Worm (Caenorhabditis elegans): Measurements from ENCODE around the gene T09A5.4.

T09A5.4 gene

ce11 chrII:7851480-7851879 lies 5.5 kb downstream of the T09A5.4 start:
- no peak for TF ChIP-seq klf-2 (GFP tag; conservative IDR thresholded peaks at IDR 0.05)
- TF ChIP-seq flt-1 (GFP tag; IDR thresholded peaks at IDR 0.05): no peak
- no peak for TF ChIP-seq tab-1 (GFP tag; IDR thresholded peaks at IDR 0.05)
- TF ChIP-seq T22C8.4 (GFP tag; IDR thresholded peaks at IDR 0.05): no peak
- TF ChIP-seq ztf-29 (GFP tag; IDR thresholded peaks at IDR 0.05): no peak

- no peak for TF ChIP-seq cog-1 (tag; optimal IDR thresholded peaks at IDR 0.05)
- no peak for TF ChIP-seq T22C8.4 (GFP tag; IDR thresholded peaks at IDR 0.05)
- TF ChIP-seq flt-1 (GFP tag; IDR thresholded peaks at IDR 0.05): no peak
- TF ChIP-seq med-1 (GFP tag; optimal IDR thresholded peaks at IDR 0.05; ENCODE audit: insufficient read depth): no peak
- TF ChIP-seq ztf-23 (GFP tag; IDR thresholded peaks at IDR 0.05): no peak
- no peak for TF ChIP-seq klf-2 (GFP tag; conservative IDR thresholded peaks at IDR 0.05)
- TF ChIP-seq tab-1 (GFP tag; IDR thresholded peaks at IDR 0.05): no peak
- no peak for TF ChIP-seq ref-1 (GFP tag; conservative IDR thresholded peaks at IDR 0.05)
- TF ChIP-seq ztf-29 (GFP tag; IDR thresholded peaks at IDR 0.05): no peak
These were observed 7.7 kb downstream of the T09A5.4 start, which contains the start of gene T09A5.5 for ce11 chrII:7853679-7854078. Gene T09A5.5 (minus strand): TSS chrII:7853779.

- TF ChIP-seq tab-1 (GFP tag; IDR thresholded peaks at IDR 0.05) (no peak), med-1 (GFP tag; optimal IDR thresholded peaks at IDR 0.05; ENCODE audit: insufficient read depth) (no peak), cog-1 (tag; optimal IDR thresholded peaks at IDR 0.05) (no peak), ztf-29 (GFP tag; IDR thresholded peaks at IDR 0.05) (no peak), T22C8.4 (GFP tag; IDR thresholded peaks at IDR 0.05) (no peak), klf-2 (GFP tag; conservative IDR thresholded peaks at IDR 0.05) (no peak), ref-1 (GFP tag; conservative IDR thresholded peaks at IDR 0.05) (no peak), ztf-23 (GFP tag; IDR thresholded peaks at IDR 0.05) (no peak), flt-1 (GFP tag; IDR thresholded peaks at IDR 0.05) (no peak)
These were observed 9.0 kb downstream of the T09A5.4 start, which contains the start of gene mdt-10 for ce11 chrII:7854942-7855341. Gene mdt-10 (minus strand): TSS chrII:7855042.

- no peak for TF ChIP-seq med-1 (GFP tag; optimal IDR thresholded peaks at IDR 0.05; ENCODE audit: insufficient read depth)
- TF ChIP-seq tab-1 (GFP tag; IDR thresholded peaks at IDR 0.05): no peak
- no peak for TF ChIP-seq cog-1 (tag; optimal IDR thresholded peaks at IDR 0.05)
- no peak for TF ChIP-seq flt-1 (GFP tag; IDR thresholded peaks at IDR 0.05)
- TF ChIP-seq ztf-23 (GFP tag; IDR thresholded peaks at IDR 0.05): no peak
- no peak for TF ChIP-seq klf-2 (GFP tag; conservative IDR thresholded peaks at IDR 0.05)
- no peak for TF ChIP-seq ztf-29 (GFP tag; IDR thresholded peaks at IDR 0.05)
- TF ChIP-seq ref-1 (GFP tag; conservative IDR thresholded peaks at IDR 0.05): no peak
- no peak for TF ChIP-seq T22C8.4 (GFP tag; IDR thresholded peaks at IDR 0.05)
These were observed 9.6 kb downstream of the T09A5.4 start, which contains the start of gene mdmh-35 for ce11 chrII:7855619-7856018. Gene mdmh-35 (minus strand): TSS chrII:7855719.

ce11 chrII:7857485-7858010 lies 11.6 kb downstream of the T09A5.4 start, which contains the start of the genes cec-3 and T09A5.15:
Gene cec-3 (minus strand): TSS chrII:7857600.
Gene T09A5.15 (plus strand): TSS chrII:7857960.
- TF ChIP-seq cog-1 (tag; optimal IDR thresholded peaks at IDR 0.05): peak; percentile 22
- TF ChIP-seq tab-1 (GFP tag; IDR thresholded peaks at IDR 0.05): no peak
- TF ChIP-seq flt-1 (GFP tag; IDR thresholded peaks at IDR 0.05): peak; percentile 48; the same call in 1 of the 2 replicates
- TF ChIP-seq ref-1 (GFP tag; conservative IDR thresholded peaks at IDR 0.05): no peak
- no peak; the same call in 1 of the 2 replicates for TF ChIP-seq ztf-29 (GFP tag; IDR thresholded peaks at IDR 0.05)
- no peak for TF ChIP-seq T22C8.4 (GFP tag; IDR thresholded peaks at IDR 0.05)
- TF ChIP-seq ztf-23 (GFP tag; IDR thresholded peaks at IDR 0.05): 0 out of 2 replicates have a peak, but pooled peaks have one; percentile 35
- TF ChIP-seq klf-2 (GFP tag; conservative IDR thresholded peaks at IDR 0.05): no peak
- no peak for TF ChIP-seq med-1 (GFP tag; optimal IDR thresholded peaks at IDR 0.05; ENCODE audit: insufficient read depth)

- TF ChIP-seq flt-1 (GFP tag; IDR thresholded peaks at IDR 0.05) (no peak), ztf-29 (GFP tag; IDR thresholded peaks at IDR 0.05) (no peak), ref-1 (GFP tag; conservative IDR thresholded peaks at IDR 0.05) (no peak), tab-1 (GFP tag; IDR thresholded peaks at IDR 0.05) (no peak), klf-2 (GFP tag; conservative IDR thresholded peaks at IDR 0.05) (no peak), med-1 (GFP tag; optimal IDR thresholded peaks at IDR 0.05; ENCODE audit: insufficient read depth) (no peak), ztf-23 (GFP tag; IDR thresholded peaks at IDR 0.05) (no peak), T22C8.4 (GFP tag; IDR thresholded peaks at IDR 0.05) (no peak), cog-1 (tag; optimal IDR thresholded peaks at IDR 0.05) (no peak)
These were observed 12.1 kb downstream of the T09A5.4 start, which contains the start of gene sds-22 for ce11 chrII:7858101-7858500. Gene sds-22 (plus strand): TSS chrII:7858401.

ce11 chrII:7860221-7860928 lies 14.4 kb downstream of the T09A5.4 start, which contains the start of gene lin-5:
Gene lin-5 (plus strand): TSS chrII:7860574.
- TF ChIP-seq klf-2 (GFP tag; conservative IDR thresholded peaks at IDR 0.05) (0 out of 2 replicates have a peak, but pooled peaks have one; percentile 47), cog-1 (tag; optimal IDR thresholded peaks at IDR 0.05) (peak; percentile 36), T22C8.4 (GFP tag; IDR thresholded peaks at IDR 0.05) (no peak), ztf-23 (GFP tag; IDR thresholded peaks at IDR 0.05) (no peak)

ce11 chrII:7863480-7864125 lies 17.6 kb downstream of the T09A5.4 start:
- no peak for TF ChIP-seq ref-1 (GFP tag; conservative IDR thresholded peaks at IDR 0.05)
- no peak for TF ChIP-seq klf-2 (GFP tag; conservative IDR thresholded peaks at IDR 0.05)
- no peak for TF ChIP-seq ztf-29 (GFP tag; IDR thresholded peaks at IDR 0.05)
- TF ChIP-seq T22C8.4 (GFP tag; IDR thresholded peaks at IDR 0.05): no peak
- no peak for TF ChIP-seq flt-1 (GFP tag; IDR thresholded peaks at IDR 0.05)
- TF ChIP-seq ztf-23 (GFP tag; IDR thresholded peaks at IDR 0.05): no peak
- TF ChIP-seq med-1 (GFP tag; optimal IDR thresholded peaks at IDR 0.05; ENCODE audit: insufficient read depth): no peak

- TF ChIP-seq cog-1 (tag; optimal IDR thresholded peaks at IDR 0.05) (no peak), T22C8.4 (GFP tag; IDR thresholded peaks at IDR 0.05) (no peak), flt-1 (GFP tag; IDR thresholded peaks at IDR 0.05) (no peak), ztf-29 (GFP tag; IDR thresholded peaks at IDR 0.05) (no peak), klf-2 (GFP tag; conservative IDR thresholded peaks at IDR 0.05) (no peak), med-1 (GFP tag; optimal IDR thresholded peaks at IDR 0.05; ENCODE audit: insufficient read depth) (no peak), tab-1 (GFP tag; IDR thresholded peaks at IDR 0.05) (no peak), ztf-23 (GFP tag; IDR thresholded peaks at IDR 0.05) (no peak), ref-1 (GFP tag; conservative IDR thresholded peaks at IDR 0.05) (no peak)
These were observed 18.2 kb downstream of the T09A5.4 start, which contains the start of gene ostb-1 for ce11 chrII:7864207-7864606. Gene ostb-1 (plus strand): TSS chrII:7864507.
